Fruit fly (Drosophila melanogaster) whole organism, prepupa: ENCODE data around the gene mdlc.

Experiments
- CG11762 ChIP-seq: fragments of 200-800 bp; sonication (Bioruptor generic); optimal IDR thresholded peaks from 3 replicates; lab custom pipeline; 2016; ENCODE audit warnings: missing biosample characterization, missing genetic modification characterization; ENCODE audit not compliant: insufficient read depth
- CG1621 ChIP-seq: fragments of 200-800 bp; sonication (Bioruptor generic); optimal IDR thresholded peaks from 3 replicates; lab custom pipeline; 2018; ENCODE audit warnings: missing biosample characterization, mild to moderate bottlenecking, missing genetic modification characterization
- CG3032 ChIP-seq: fragments of 200-800 bp; optimal IDR thresholded peaks from 2 replicates; lab custom pipeline; 2019; ENCODE audit warnings: missing biosample characterization, mild to moderate bottlenecking, missing genetic modification characterization, moderate library complexity
- CG6163 ChIP-seq: fragments of 200-800 bp; sonication (Bioruptor generic); IDR thresholded peaks from 3 replicates; pipeline ENCODE4 v1.3.6; 2022; ENCODE audit warnings: missing biosample characterization, missing genetic modification characterization
- CG7368 ChIP-seq: fragments of 200-800 bp; sonication (Bioruptor generic); optimal IDR thresholded peaks from 3 replicates; lab custom pipeline; 2016; ENCODE audit warnings: missing biosample characterization, missing genetic modification characterization
- CG8119 ChIP-seq: fragments of 200-800 bp; sonication (Bioruptor generic); IDR thresholded peaks from 3 replicates; pipeline ENCODE4 v1.3.6; 2022; ENCODE audit warnings: missing biosample characterization, missing genetic modification characterization
- CG9139 ChIP-seq: fragments of 200-800 bp; sonication (Bioruptor generic); optimal IDR thresholded peaks from 3 replicates; lab custom pipeline; 2017; ENCODE audit warnings: missing biosample characterization, mild to moderate bottlenecking, missing genetic modification characterization
- Eip78C ChIP-seq: fragments of 200-800 bp; sonication (Bioruptor generic); peaks from one replicate; lab custom pipeline; 2016; ENCODE audit warnings: missing biosample characterization, missing genetic modification characterization
- Smox ChIP-seq: fragments of 200-800 bp; sonication (Bioruptor generic); optimal IDR thresholded peaks from 3 replicates; lab custom pipeline; 2016; ENCODE audit warnings: missing biosample characterization, missing genetic modification characterization
- fd85E ChIP-seq: fragments of 200-800 bp; sonication (Bioruptor generic); optimal IDR thresholded peaks from 3 replicates; lab custom pipeline; 2016; ENCODE audit warnings: missing biosample characterization, missing genetic modification characterization

DNA sequence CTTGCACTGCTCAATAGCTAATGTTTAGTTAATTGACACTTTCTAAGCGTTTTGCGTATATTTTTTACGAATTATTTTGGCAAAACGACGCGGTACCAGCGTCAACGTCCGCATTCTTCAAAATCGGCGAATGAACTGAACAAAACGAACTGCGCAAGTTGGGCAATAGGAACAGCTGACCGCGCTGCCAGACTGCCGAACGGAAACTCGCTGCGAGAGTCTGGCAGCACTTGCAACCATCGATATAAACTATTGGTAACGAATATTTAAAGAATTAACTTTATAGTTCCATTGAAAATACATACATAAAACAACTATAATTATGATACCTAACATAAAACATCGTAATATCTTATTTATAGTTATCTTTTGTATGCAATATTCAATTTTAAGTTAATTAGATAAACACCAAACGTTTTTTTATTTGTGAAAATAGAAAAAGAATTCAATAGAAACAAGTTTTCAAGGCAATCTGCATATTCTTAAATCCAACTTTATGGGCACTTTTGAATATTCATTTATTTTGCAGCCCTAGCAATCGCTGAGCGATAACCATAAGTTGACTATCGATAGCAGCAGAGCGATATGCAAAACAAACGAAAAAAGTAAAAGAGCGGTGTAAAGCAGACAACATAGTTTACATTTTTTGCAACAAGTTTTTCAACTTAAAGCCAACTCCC, 49.0 kb upstream of the mdlc start, which contains the start of the genes Hs6st and MED25:
- TF ChIP-seq CG1621 (tag; lab: Kevin White, UChicago) (no peak), CG6163 (GFP tag; lab: Robert Waterston, UW) (peak; percentile 49), CG3032 (tag; lab: Kevin White, UChicago) (no peak), CG8119 (peak; percentile 29; the same call in 1 of the 3 replicates), CG11762 (GFP tag; lab: Kevin White, UChicago) (peak; percentile 36), Eip78C (GFP tag; lab: Kevin White, UChicago) (peak; percentile 83), fd85E (GFP tag; lab: Kevin White, UChicago) (no peak), CG9139 (GFP tag; lab: Kevin White, UChicago) (no peak), Smox (GFP tag; lab: Kevin White, UChicago) (no peak), CG7368 (GFP tag; lab: Kevin White, UChicago) (peak; percentile 11)
